Fruit fly (Drosophila melanogaster): ENCODE data around the gene rost.

rost gene

dm6 chr2L:8949919-8950722 is 39.2 kb downstream of the rost start (continued):
- peak; percentile 86 for TF ChIP-seq Met (GFP tag; optimal IDR thresholded peaks at IDR 0.05)
- TF ChIP-seq lz (GFP tag; optimal IDR thresholded peaks at IDR 0.05), result peak; percentile 83
- 0 out of 3 replicates have a peak, but pooled peaks have one; percentile 52 for TF ChIP-seq CG6163 (GFP tag; IDR thresholded peaks at IDR 0.05)
- peak; percentile 69 for TF ChIP-seq CG10631 (GFP tag; optimal IDR thresholded peaks at IDR 0.05)
- TF ChIP-seq fd85E (GFP tag; optimal IDR thresholded peaks at IDR 0.05), result no peak
- peak; percentile 85 for TF ChIP-seq Blimp-1 (GFP tag; optimal IDR thresholded peaks at IDR 0.05)
- TF ChIP-seq eg (GFP tag; IDR thresholded peaks at IDR 0.05), result no peak
- TF ChIP-seq CG7368 (GFP tag; optimal IDR thresholded peaks at IDR 0.05), result peak; percentile 28
- no peak for TF ChIP-seq CG11294 (GFP tag; IDR thresholded peaks at IDR 0.05)
- peak; percentile 58 for TF ChIP-seq CG10669 (GFP tag; optimal IDR thresholded peaks at IDR 0.05)
- no peak for TF ChIP-seq Lpt (GFP tag; optimal IDR thresholded peaks at IDR 0.05)
- TF ChIP-seq net (GFP tag; optimal IDR thresholded peaks at IDR 0.05), result peak; percentile 51
- peak; percentile 64 for TF ChIP-seq OdsH (GFP tag; optimal IDR thresholded peaks at IDR 0.05)
- TF ChIP-seq Sox102F (GFP tag; optimal IDR thresholded peaks at IDR 0.05), result peak; percentile 70
- TF ChIP-seq CG6808 (GFP tag; optimal IDR thresholded peaks at IDR 0.05), result peak; percentile 67
- TF ChIP-seq salr (GFP tag; optimal IDR thresholded peaks at IDR 0.05), result peak; percentile 41 to 68
- TF ChIP-seq Gug (GFP tag; IDR thresholded peaks at IDR 0.05), result 0 out of 2 replicates have a peak, but pooled peaks have one; percentile 11
- peak; percentile 84 for TF ChIP-seq topi (GFP tag; optimal IDR thresholded peaks at IDR 0.05)
- peak; percentile 67 for TF ChIP-seq CG6792 (GFP tag; optimal IDR thresholded peaks at IDR 0.05)
- peak; percentile 64 for TF ChIP-seq CG3032 (tag; optimal IDR thresholded peaks at IDR 0.05)
- peak; percentile 72 for TF ChIP-seq CG34406 (GFP tag; optimal IDR thresholded peaks at IDR 0.05)
- no peak for TF ChIP-seq CG1621 (tag; optimal IDR thresholded peaks at IDR 0.05)
- no peak for TF ChIP-seq Hr38 (GFP tag; optimal IDR thresholded peaks at IDR 0.05)
- TF ChIP-seq ss (GFP tag; optimal IDR thresholded peaks at IDR 0.05), result peak; percentile 50 to 58

- TF ChIP-seq svp (GFP tag) (peak; percentile 68), Hr39 (GFP tag; optimal IDR thresholded peaks at IDR 0.05) (no peak), vri (GFP tag; optimal IDR thresholded peaks at IDR 0.05) (peak; percentile 26), Sox14 (GFP tag; optimal IDR thresholded peaks at IDR 0.05) (peak; percentile 10)
These were observed 40.7 kb downstream of the rost start for dm6 chr2L:8948650-8949049.

DNA sequence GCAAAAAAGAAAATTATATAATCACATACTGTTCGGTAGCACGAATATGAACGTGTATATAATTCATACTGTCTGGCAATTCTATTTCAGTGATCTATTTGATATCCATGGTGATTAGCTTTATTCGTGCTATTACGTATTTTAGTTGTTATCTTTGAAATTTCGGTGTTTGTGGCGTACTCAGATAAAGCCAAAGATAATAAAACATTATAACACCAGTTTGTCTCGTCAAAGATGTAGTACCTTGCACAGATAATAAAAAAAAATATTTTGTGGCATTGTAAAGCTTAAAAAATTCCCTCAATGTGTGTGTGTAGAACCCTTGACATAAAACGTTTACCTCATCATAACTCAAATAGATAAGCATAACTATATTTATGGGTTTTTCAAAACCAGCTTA is 41.4 kb downstream of the rost start:
- TF ChIP-seq cyc (GFP tag; optimal IDR thresholded peaks at IDR 0.05) (no peak), spab (GFP tag; optimal IDR thresholded peaks at IDR 0.05) (no peak), CG6163 (GFP tag; IDR thresholded peaks at IDR 0.05) (no peak), Eip78C (GFP tag) (peak; percentile 32)

DNA sequence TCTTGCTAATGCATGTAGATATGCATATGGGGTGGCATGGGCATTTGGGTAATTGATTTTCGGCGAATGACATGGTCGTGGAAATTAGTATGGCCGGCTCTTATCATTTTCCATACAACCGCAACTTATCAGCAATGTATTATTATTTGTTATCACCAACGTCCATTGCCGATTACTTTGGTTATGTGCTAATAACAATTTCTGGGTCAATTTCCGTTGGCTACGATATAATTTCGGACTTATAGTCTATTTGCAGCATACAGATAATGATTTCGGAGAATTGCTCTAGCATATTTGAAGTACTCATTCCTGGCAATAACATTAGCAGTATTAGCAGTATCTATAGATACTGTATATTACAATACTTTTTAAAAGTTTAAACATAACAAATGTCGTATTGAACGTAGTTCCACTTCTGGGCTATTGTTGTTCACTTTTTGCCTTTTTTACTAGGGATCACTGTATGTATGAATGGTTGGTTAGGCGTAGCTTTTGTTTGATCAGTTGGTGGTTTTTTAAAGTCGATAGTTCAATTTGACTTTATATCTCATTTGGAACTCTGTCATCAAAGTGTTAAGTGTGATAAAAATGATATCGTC is 42.5 kb downstream of the rost start, which contains the start of gene CG46397:
Gene CG46397, plus strand, starts transcription at position 549 of the 599 bp plus-strand sequence.
- TF ChIP-seq svp (GFP tag), result peak; percentile 18
- peak; percentile 89 for TF ChIP-seq vri (GFP tag; optimal IDR thresholded peaks at IDR 0.05)
- TF ChIP-seq topi (GFP tag; optimal IDR thresholded peaks at IDR 0.05), result no peak
- no peak for TF ChIP-seq Blimp-1 (GFP tag; optimal IDR thresholded peaks at IDR 0.05)
- TF ChIP-seq Smox (GFP tag; optimal IDR thresholded peaks at IDR 0.05), result no peak
- no peak for TF ChIP-seq esn (GFP tag; optimal IDR thresholded peaks at IDR 0.05)
- TF ChIP-seq CG8119 (GFP tag; IDR thresholded peaks at IDR 0.05), result no peak

Data from whole organism, prepupa.